Fruit fly (Drosophila melanogaster): ENCODE measurements around the gene Rel.

The Rel gene

DNA sequence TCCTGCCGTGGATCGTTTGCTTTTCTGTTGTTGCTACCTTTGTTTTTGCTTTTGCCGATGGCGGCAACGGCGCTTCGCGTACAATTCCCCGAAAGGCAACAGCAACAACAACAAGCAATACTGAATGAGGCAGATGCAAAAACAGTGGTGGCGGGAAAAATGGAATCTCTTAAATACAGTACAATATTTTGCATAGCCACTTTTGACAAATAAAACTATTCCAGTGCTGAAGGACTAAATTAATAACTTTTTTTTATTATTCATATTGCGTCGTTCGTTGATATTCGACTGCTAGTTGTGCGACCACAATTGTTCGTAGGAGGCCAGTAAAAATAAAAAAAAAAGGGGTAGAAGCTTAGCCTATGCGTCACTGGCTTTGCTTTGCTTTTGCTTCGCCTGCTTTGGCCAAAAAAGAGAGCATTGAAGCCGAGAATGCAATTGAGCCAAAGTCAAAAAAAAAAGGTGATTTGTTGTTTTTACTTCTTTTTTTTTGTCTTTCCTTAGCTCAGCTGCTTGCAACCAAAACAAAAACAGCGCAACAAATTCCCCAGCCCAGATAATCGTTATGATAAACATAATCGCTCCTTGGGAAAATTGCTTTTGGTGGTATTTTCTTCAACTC is 15.9 kb downstream of the Rel start (continued):
- TF ChIP-seq sens (GFP tag) (peak; percentile 97), peb (GFP tag; IDR thresholded peaks at IDR 0.05) (peak; percentile 84), Opbp (GFP tag; IDR thresholded peaks at IDR 0.05; ENCODE audit: partially characterized antibody) (no peak), D (optimal IDR thresholded peaks at IDR 0.05) (peak; percentile 7), D (GFP tag; optimal IDR thresholded peaks at IDR 0.05) (peak; percentile 83), E2f1 (GFP tag; IDR thresholded peaks at IDR 0.05) (peak; percentile 86), Dll (GFP tag; IDR thresholded peaks at IDR 0.05; ENCODE audit: partially characterized antibody) (no peak), CG5953 (GFP tag; IDR thresholded peaks at IDR 0.05) (peak; percentile 93), CG9817 (tag; optimal IDR thresholded peaks at IDR 0.05) (peak; percentile 73), CG2712 (tag; optimal IDR thresholded peaks at IDR 0.05) (peak; percentile 86), cad (GFP tag; optimal IDR thresholded peaks at IDR 0.05) (no peak), Myb (GFP tag; optimal IDR thresholded peaks at IDR 0.05) (peak; percentile 61), CG1024 (GFP tag; IDR thresholded peaks at IDR 0.05) (peak; percentile 82), dm (GFP tag; optimal IDR thresholded peaks at IDR 0.05) (peak; percentile 58), gcm (GFP tag; optimal IDR thresholded peaks at IDR 0.05) (peak; percentile 68), D19B (GFP tag; optimal IDR thresholded peaks at IDR 0.05) (peak; percentile 78), CG12236 (GFP tag; optimal IDR thresholded peaks at IDR 0.05) (peak; percentile 65), zen2 (GFP tag; IDR thresholded peaks at IDR 0.05; ENCODE audit: partially characterized antibody) (no peak), CG10267 (tag; optimal IDR thresholded peaks at IDR 0.05) (peak; percentile 79), ken (GFP tag; IDR thresholded peaks at IDR 0.05) (peak; percentile 90), CG7987 (GFP tag; optimal IDR thresholded peaks at IDR 0.05) (peak; percentile 77), tio (GFP tag; optimal IDR thresholded peaks at IDR 0.05) (peak; percentile 78), wor (GFP tag; IDR thresholded peaks at IDR 0.05) (peak; percentile 85), CG13296 (GFP tag; optimal IDR thresholded peaks at IDR 0.05) (peak; percentile 80), ash1 (GFP tag; optimal IDR thresholded peaks at IDR 0.05) (peak; percentile 53), Ssrp (tag; optimal IDR thresholded peaks at IDR 0.05) (peak; percentile 82), CG12942 (GFP tag; optimal IDR thresholded peaks at IDR 0.05) (peak; percentile 80), CG9727 (GFP tag; optimal IDR thresholded peaks at IDR 0.05) (peak; percentile 80), Nf-YA (GFP tag; IDR thresholded peaks at IDR 0.05) (peak; percentile 84), crp (GFP tag; optimal IDR thresholded peaks at IDR 0.05) (peak; percentile 13 to 41), B-H2 (GFP tag; optimal IDR thresholded peaks at IDR 0.05) (no peak), CG34224 (GFP tag; IDR thresholded peaks at IDR 0.05; ENCODE audit: partially characterized antibody) (no peak), CG11504 (tag; optimal IDR thresholded peaks at IDR 0.05) (peak; percentile 92), Neu2 (GFP tag; optimal IDR thresholded peaks at IDR 0.05; ENCODE audit: borderline replicate concordance) (no peak), tgo (GFP tag; IDR thresholded peaks at IDR 0.05) (peak; percentile 98), wek (GFP tag; optimal IDR thresholded peaks at IDR 0.05) (peak; percentile 46), gsb-n (tag; optimal IDR thresholded peaks at IDR 0.05) (peak; percentile 77), CG12299 (tag; optimal IDR thresholded peaks at IDR 0.05) (peak; percentile 76), kah (GFP tag; optimal IDR thresholded peaks at IDR 0.05) (peak; percentile 47), CG7839 (tag; optimal IDR thresholded peaks at IDR 0.05) (peak; percentile 86), ci (GFP tag; IDR thresholded peaks at IDR 0.05) (peak; percentile 97), Dref (GFP tag; IDR thresholded peaks at IDR 0.05) (no peak), CG11247 (GFP tag; IDR thresholded peaks at IDR 0.05) (peak; percentile 78), Atf-2 (GFP tag; optimal IDR thresholded peaks at IDR 0.05) (peak; percentile 55), CG30403 (GFP tag; optimal IDR thresholded peaks at IDR 0.05) (peak; percentile 89), croc (GFP tag; conservative IDR thresholded peaks at IDR 0.05) (peak; percentile 78), CG15514 (GFP tag; optimal IDR thresholded peaks at IDR 0.05) (peak; percentile 75), CG10565 (GFP tag; optimal IDR thresholded peaks at IDR 0.05) (peak; percentile 42), CG7372 (GFP tag; IDR thresholded peaks at IDR 0.05) (peak; percentile 88), CG1792 (GFP tag; optimal IDR thresholded peaks at IDR 0.05) (peak; percentile 49)
